1 fruit fly cellular context compared by ENCODE assay signal in the genomic region with DNA sequence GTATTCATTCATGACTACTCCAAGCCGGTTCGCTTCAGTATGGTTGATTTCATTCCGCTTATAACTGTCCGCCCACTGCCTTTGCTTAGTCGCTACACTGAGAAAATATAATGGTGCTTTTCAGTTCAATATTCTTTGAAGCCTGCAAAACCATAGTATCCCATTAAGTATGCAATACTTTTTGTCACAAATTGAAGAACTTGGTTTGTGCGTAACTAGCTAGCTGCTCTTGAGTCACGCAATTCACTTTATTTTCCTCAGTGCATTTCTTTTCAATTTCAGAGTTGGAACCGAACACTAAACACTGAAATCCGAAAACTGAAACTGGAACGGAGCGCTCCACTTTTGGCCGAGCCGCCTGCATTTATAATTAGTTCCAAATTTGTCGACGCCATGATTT.
TF ChIP-seq lines count a peak whose summit lies in the region.

No protein-coding gene starts in this region.

TF ChIP-seq in whole organism, embryonic, 481 proteins besides CTCF, POLR2A, EP300 and RAD21 (continued from another document and continues in another):
- TF ChIP-seq Bgb (GFP tag; IDR thresholded peaks at IDR 0.05; lab: Robert Waterston, UW; ENCODE audit: partially characterized antibody) (no peak), luna (GFP tag; optimal IDR thresholded peaks at IDR 0.05; lab: Kevin White, UChicago) (no peak), CG2712 (tag; optimal IDR thresholded peaks at IDR 0.05; lab: Kevin White, UChicago) (peak; percentile 46), org-1 (GFP tag; optimal IDR thresholded peaks at IDR 0.05; lab: Kevin White, UChicago) (peak; percentile 30), fd102C (GFP tag; optimal IDR thresholded peaks at IDR 0.05; lab: Kevin White, UChicago) (no peak), br (optimal IDR thresholded peaks at IDR 0.05; lab: Kevin White, UChicago) (no peak), CG12299 (tag; optimal IDR thresholded peaks at IDR 0.05; lab: Kevin White, UChicago) (peak; percentile 24), NFAT (GFP tag; IDR thresholded peaks at IDR 0.05; lab: Robert Waterston, UW) (peak; percentile 58; the same call in 1 of the 2 replicates), CG10267 (tag; optimal IDR thresholded peaks at IDR 0.05; lab: Kevin White, UChicago) (peak; percentile 27), CG3065 (GFP tag; optimal IDR thresholded peaks at IDR 0.05; lab: Kevin White, UChicago) (no peak), Jarid2 (GFP tag; optimal IDR thresholded peaks at IDR 0.05; lab: Kevin White, UChicago) (peak; percentile 26), Kr (GFP tag; optimal IDR thresholded peaks at IDR 0.05; lab: Kevin White, UChicago) (no peak), CG11560 (tag; IDR thresholded peaks at IDR 0.05; lab: Robert Waterston, UW) (peak; percentile 47; the same call in 1 of the 3 replicates), tio (GFP tag; optimal IDR thresholded peaks at IDR 0.05; lab: Kevin White, UChicago) (peak; percentile 2), Oli (tag; optimal IDR thresholded peaks at IDR 0.05; lab: Kevin White, UChicago) (peak; percentile 67), CG6765 (GFP tag; optimal IDR thresholded peaks at IDR 0.05; lab: Kevin White, UChicago) (no peak), Med (GFP tag; lab: Kevin White, UChicago) (peak; percentile 97), CG13424 (tag; optimal IDR thresholded peaks at IDR 0.05; lab: Kevin White, UChicago) (peak; percentile 66), nmo (GFP tag; optimal IDR thresholded peaks at IDR 0.05; lab: Kevin White, UChicago) (peak; percentile 46), wor (GFP tag; IDR thresholded peaks at IDR 0.05; lab: Robert Waterston, UW) (no peak), MTF-1 (GFP tag; optimal IDR thresholded peaks at IDR 0.05; lab: Kevin White, UChicago; ENCODE audit: borderline replicate concordance) (peak; percentile 36), chm (GFP tag; IDR thresholded peaks at IDR 0.05; lab: Robert Waterston, UW) (no peak), row (GFP tag; IDR thresholded peaks at IDR 0.05; lab: Robert Waterston, UW) (peak; percentile 67), bab2 (GFP tag; optimal IDR thresholded peaks at IDR 0.05; lab: Kevin White, UChicago) (peak; percentile 24), sc (optimal IDR thresholded peaks at IDR 0.05; lab: Kevin White, UChicago) (no peak), sc (GFP tag; optimal IDR thresholded peaks at IDR 0.05; lab: Kevin White, UChicago) (no peak), ssp (GFP tag; IDR thresholded peaks at IDR 0.05; lab: Robert Waterston, UW) (peak; percentile 37; the same call in 1 of the 2 replicates), Dref (GFP tag; IDR thresholded peaks at IDR 0.05; lab: Robert Waterston, UW) (no peak), CG12236 (GFP tag; optimal IDR thresholded peaks at IDR 0.05; lab: Kevin White, UChicago) (no peak), Six4 (GFP tag; optimal IDR thresholded peaks at IDR 0.05; lab: Kevin White, UChicago) (peak; percentile 33), CG3407 (GFP tag; optimal IDR thresholded peaks at IDR 0.05; lab: Kevin White, UChicago) (no peak), oc (tag; optimal IDR thresholded peaks at IDR 0.05; lab: Kevin White, UChicago) (peak; percentile 5), ftz-f1 (GFP tag; optimal IDR thresholded peaks at IDR 0.05; lab: Kevin White, UChicago) (no peak), bigmax (GFP tag; optimal IDR thresholded peaks at IDR 0.05; lab: Kevin White, UChicago) (no peak), hth (optimal IDR thresholded peaks at IDR 0.05; lab: Kevin White, UChicago) (no peak), zen2 (GFP tag; IDR thresholded peaks at IDR 0.05; lab: Robert Waterston, UW; ENCODE audit: partially characterized antibody) (no peak), inv (GFP tag; IDR thresholded peaks at IDR 0.05; lab: Robert Waterston, UW; ENCODE audit: partially characterized antibody) (no peak), dm (GFP tag; optimal IDR thresholded peaks at IDR 0.05; lab: Kevin White, UChicago) (no peak), Taf1 (GFP tag; IDR thresholded peaks at IDR 0.05; lab: Robert Waterston, UW) (no peak), CG11085 (GFP tag; IDR thresholded peaks at IDR 0.05; lab: Robert Waterston, UW) (no peak), CG1024 (GFP tag; IDR thresholded peaks at IDR 0.05; lab: Robert Waterston, UW) (0 out of 2 replicates have a peak, but pooled peaks have one; percentile 28), CG9727 (GFP tag; optimal IDR thresholded peaks at IDR 0.05; lab: Kevin White, UChicago) (no peak), Rfx (GFP tag; IDR thresholded peaks at IDR 0.05; lab: Robert Waterston, UW) (peak; percentile 75), cato (GFP tag; optimal IDR thresholded peaks at IDR 0.05; lab: Kevin White, UChicago; ENCODE audit: borderline replicate concordance) (no peak), CG12071 (GFP tag; optimal IDR thresholded peaks at IDR 0.05; lab: Kevin White, UChicago) (peak; percentile 55), CG1603 (tag; optimal IDR thresholded peaks at IDR 0.05; lab: Kevin White, UChicago) (peak; percentile 77), wek (GFP tag; optimal IDR thresholded peaks at IDR 0.05; lab: Kevin White, UChicago) (peak; percentile 3), cad (GFP tag; optimal IDR thresholded peaks at IDR 0.05; lab: Kevin White, UChicago) (no peak), CG18764 (GFP tag; optimal IDR thresholded peaks at IDR 0.05; lab: Kevin White, UChicago) (peak; percentile 6), trem (tag; optimal IDR thresholded peaks at IDR 0.05; lab: Kevin White, UChicago) (no peak), da (GFP tag; optimal IDR thresholded peaks at IDR 0.05; lab: Kevin White, UChicago) (no peak), cas (GFP tag; IDR thresholded peaks at IDR 0.05; lab: Robert Waterston, UW) (peak; percentile 30; the same call in 1 of the 2 replicates), stc (GFP tag; IDR thresholded peaks at IDR 0.05; lab: Robert Waterston, UW) (peak; percentile 62), CG10462 (GFP tag; optimal IDR thresholded peaks at IDR 0.05; lab: Kevin White, UChicago) (no peak), so (GFP tag; IDR thresholded peaks at IDR 0.05; lab: Robert Waterston, UW) (no peak), stwl (tag; optimal IDR thresholded peaks at IDR 0.05; lab: Kevin White, UChicago) (no peak), CG14667 (GFP tag; IDR thresholded peaks at IDR 0.05; lab: Robert Waterston, UW) (peak; percentile 51), sna (GFP tag; IDR thresholded peaks at IDR 0.05; lab: Robert Waterston, UW; ENCODE audit: partially characterized antibody) (no peak), tap (tag; optimal IDR thresholded peaks at IDR 0.05; lab: Kevin White, UChicago) (peak; percentile 54), hkb (optimal IDR thresholded peaks at IDR 0.05; lab: Kevin White, UChicago) (no peak), hkb (GFP tag; IDR thresholded peaks at IDR 0.05; lab: Robert Waterston, UW) (peak; percentile 63; the same call in 1 of the 2 replicates), Dfd (GFP tag; optimal IDR thresholded peaks at IDR 0.05; lab: Kevin White, UChicago) (no peak), Neu2 (GFP tag; optimal IDR thresholded peaks at IDR 0.05; lab: Kevin White, UChicago; ENCODE audit: borderline replicate concordance) (no peak), twi (tag; optimal IDR thresholded peaks at IDR 0.05; lab: Kevin White, UChicago) (no peak), CG17385 (GFP tag; optimal IDR thresholded peaks at IDR 0.05; lab: Kevin White, UChicago) (peak; percentile 41), gro (GFP tag; optimal IDR thresholded peaks at IDR 0.05; lab: Kevin White, UChicago) (peak; percentile 44), tx (GFP tag; optimal IDR thresholded peaks at IDR 0.05; lab: Kevin White, UChicago) (peak; percentile 19), CG11093 (GFP tag; IDR thresholded peaks at IDR 0.05; lab: Robert Waterston, UW) (no peak), PHDP (tag; optimal IDR thresholded peaks at IDR 0.05; lab: Kevin White, UChicago) (peak; percentile 55), CG15514 (GFP tag; optimal IDR thresholded peaks at IDR 0.05; lab: Kevin White, UChicago) (peak; percentile 30), dimm (GFP tag; IDR thresholded peaks at IDR 0.05; lab: Robert Waterston, UW) (no peak), CG3847 (GFP tag; IDR thresholded peaks at IDR 0.05; lab: Robert Waterston, UW) (peak; percentile 42; the same call in 1 of the 2 replicates), CG12769 (tag; optimal IDR thresholded peaks at IDR 0.05; lab: Kevin White, UChicago) (peak; percentile 77), Dp (GFP tag; optimal IDR thresholded peaks at IDR 0.05; lab: Kevin White, UChicago) (no peak), Hr51 (GFP tag; optimal IDR thresholded peaks at IDR 0.05; lab: Kevin White, UChicago) (peak in 1 of 2 experiments; percentile 72), GATAe (GFP tag; conservative IDR thresholded peaks at IDR 0.05; lab: Robert Waterston, UW) (no peak), CG11456 (GFP tag; IDR thresholded peaks at IDR 0.05; lab: Robert Waterston, UW) (peak; percentile 77; the same call in 2 of the 3 replicates), CG2678 (tag; optimal IDR thresholded peaks at IDR 0.05; lab: Kevin White, UChicago) (peak; percentile 73), nerfin-1 (tag; optimal IDR thresholded peaks at IDR 0.05; lab: Kevin White, UChicago) (peak; percentile 27), CG30020 (tag; optimal IDR thresholded peaks at IDR 0.05; lab: Kevin White, UChicago) (no peak), CG7556 (GFP tag; optimal IDR thresholded peaks at IDR 0.05; lab: Kevin White, UChicago) (peak; percentile 35), CG10321 (GFP tag; IDR thresholded peaks at IDR 0.05; lab: Robert Waterston, UW) (peak; percentile 41; the same call in 1 of the 2 replicates), D19B (GFP tag; optimal IDR thresholded peaks at IDR 0.05; lab: Kevin White, UChicago) (no peak), jumu (GFP tag; optimal IDR thresholded peaks at IDR 0.05; lab: Kevin White, UChicago) (peak; percentile 29), CG17359 (tag; optimal IDR thresholded peaks at IDR 0.05; lab: Kevin White, UChicago) (peak; percentile 72), CG7928 (GFP tag; optimal IDR thresholded peaks at IDR 0.05; lab: Kevin White, UChicago) (peak; percentile 14), jing (GFP tag; optimal IDR thresholded peaks at IDR 0.05; lab: Kevin White, UChicago) (no peak), CG17829 (tag; optimal IDR thresholded peaks at IDR 0.05; lab: Kevin White, UChicago) (peak; percentile 48), Sry-δ (GFP tag; optimal IDR thresholded peaks at IDR 0.05; lab: Kevin White, UChicago) (no peak), Poxn (GFP tag; IDR thresholded peaks at IDR 0.05; lab: Robert Waterston, UW) (no peak), scrt (GFP tag; optimal IDR thresholded peaks at IDR 0.05; lab: Kevin White, UChicago) (peak; percentile 37), CG14014 (GFP tag; IDR thresholded peaks at IDR 0.05; lab: Robert Waterston, UW) (peak; percentile 57), lov (optimal IDR thresholded peaks at IDR 0.05; lab: Kevin White, UChicago) (no peak), lov (GFP tag; IDR thresholded peaks at IDR 0.05; lab: Robert Waterston, UW) (no peak), btn (GFP tag; optimal IDR thresholded peaks at IDR 0.05; lab: Kevin White, UChicago) (peak; percentile 26), Trl (optimal IDR thresholded peaks at IDR 0.05; lab: Kevin White, UChicago) (no peak), Trl (GFP tag; optimal IDR thresholded peaks at IDR 0.05; lab: Kevin White, UChicago) (peak; percentile 50), grn (GFP tag; optimal IDR thresholded peaks at IDR 0.05; lab: Kevin White, UChicago) (no peak), nau (GFP tag; optimal IDR thresholded peaks at IDR 0.05; lab: Kevin White, UChicago) (no peak), CG6689 (GFP tag; IDR thresholded peaks at IDR 0.05; lab: Robert Waterston, UW) (peak; percentile 65), prd (optimal IDR thresholded peaks at IDR 0.05; lab: Kevin White, UChicago) (no peak), prd (GFP tag; IDR thresholded peaks at IDR 0.05; lab: Robert Waterston, UW) (peak; percentile 64), CG15601 (tag; optimal IDR thresholded peaks at IDR 0.05; lab: Kevin White, UChicago) (peak; percentile 23), CG4730 (GFP tag; IDR thresholded peaks at IDR 0.05; lab: Robert Waterston, UW) (peak; percentile 55), ash1 (GFP tag; optimal IDR thresholded peaks at IDR 0.05; lab: Kevin White, UChicago) (no peak), her (GFP tag; optimal IDR thresholded peaks at IDR 0.05; lab: Kevin White, UChicago) (peak; percentile 41), crol (GFP tag; IDR thresholded peaks at IDR 0.05; lab: Robert Waterston, UW) (no peak), CG8924 (tag; optimal IDR thresholded peaks at IDR 0.05; lab: Kevin White, UChicago) (peak; percentile 49), ind (GFP tag; optimal IDR thresholded peaks at IDR 0.05; lab: Kevin White, UChicago) (peak; percentile 68), gsb (GFP tag; IDR thresholded peaks at IDR 0.05; lab: Robert Waterston, UW) (no peak), az2 (GFP tag; optimal IDR thresholded peaks at IDR 0.05; lab: Kevin White, UChicago) (peak; percentile 54), CG6654 (GFP tag; optimal IDR thresholded peaks at IDR 0.05; lab: Kevin White, UChicago) (no peak), Doc3 (GFP tag; IDR thresholded peaks at IDR 0.05; lab: Robert Waterston, UW; ENCODE audit: partially characterized antibody) (no peak), Ptx1 (GFP tag; IDR thresholded peaks at IDR 0.05; lab: Robert Waterston, UW) (peak; percentile 68), Hmr (GFP tag; optimal IDR thresholded peaks at IDR 0.05; lab: Kevin White, UChicago) (peak; percentile 28), CG11247 (GFP tag; IDR thresholded peaks at IDR 0.05; lab: Robert Waterston, UW) (0 out of 2 replicates have a peak, but pooled peaks have one; percentile 39), CG13624 (GFP tag; optimal IDR thresholded peaks at IDR 0.05; lab: Kevin White, UChicago) (peak; percentile 53), CG12155 (GFP tag; optimal IDR thresholded peaks at IDR 0.05; lab: Kevin White, UChicago) (peak; percentile 25), esg (GFP tag; conservative IDR thresholded peaks at IDR 0.05; lab: Robert Waterston, UW) (peak; percentile 53), Asciz (GFP tag; optimal IDR thresholded peaks at IDR 0.05; lab: Kevin White, UChicago) (peak; percentile 31), gcm (GFP tag; optimal IDR thresholded peaks at IDR 0.05; lab: Kevin White, UChicago) (peak; percentile 33), Hsf (GFP tag; optimal IDR thresholded peaks at IDR 0.05; lab: Kevin White, UChicago) (peak; percentile 62), tna (GFP tag; IDR thresholded peaks at IDR 0.05; lab: Robert Waterston, UW; ENCODE audit: partially characterized antibody) (no peak), shn (GFP tag; optimal IDR thresholded peaks at IDR 0.05; lab: Kevin White, UChicago) (peak; percentile 26), eyg (GFP tag; optimal IDR thresholded peaks at IDR 0.05; lab: Kevin White, UChicago) (no peak), Hand (GFP tag; optimal IDR thresholded peaks at IDR 0.05; lab: Kevin White, UChicago) (no peak), Stat92E (GFP tag; optimal IDR thresholded peaks at IDR 0.05; lab: Kevin White, UChicago) (no peak), abd-A (tag; optimal IDR thresholded peaks at IDR 0.05; lab: Kevin White, UChicago) (no peak)
